Fruit fly (Drosophila melanogaster): ENCODE data around the gene CG18294.

Gene CG18294

DNA sequence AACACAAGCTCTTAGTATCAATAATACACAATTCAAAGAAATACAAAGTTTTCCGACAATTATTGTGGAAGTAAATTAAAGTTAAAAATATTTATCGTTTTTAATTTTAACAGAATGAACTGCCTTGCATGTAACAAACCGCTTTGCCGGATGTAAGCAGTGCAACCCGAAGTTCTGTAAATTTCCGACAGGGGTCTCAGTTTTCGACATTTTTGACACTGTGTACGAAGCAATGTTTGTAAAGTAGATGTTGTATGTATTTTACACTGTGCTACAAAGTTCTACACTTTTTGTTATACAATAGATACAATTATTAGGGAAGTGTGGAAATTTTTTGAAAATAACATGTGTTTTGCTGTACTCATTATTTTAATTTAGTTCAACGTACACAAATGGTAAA, 41.2 kb upstream of the CG18294 start (continued):
- TF ChIP-seq CG14050 (GFP tag; IDR thresholded peaks at IDR 0.05) (peak; percentile 73; the same call in 2 of the 3 replicates), danr (GFP tag; IDR thresholded peaks at IDR 0.05) (peak; percentile 80), CG4328 (GFP tag; optimal IDR thresholded peaks at IDR 0.05) (peak; percentile 90), nerfin-2 (GFP tag; IDR thresholded peaks at IDR 0.05; ENCODE audit: partially characterized antibody) (no peak), cad (GFP tag; optimal IDR thresholded peaks at IDR 0.05) (no peak), caup (GFP tag; optimal IDR thresholded peaks at IDR 0.05; ENCODE audit: severe bottlenecking) (peak; percentile 95), gcm2 (GFP tag; optimal IDR thresholded peaks at IDR 0.05) (peak; percentile 51), CG9609 (GFP tag; optimal IDR thresholded peaks at IDR 0.05) (peak; percentile 89), Tbp (GFP tag; optimal IDR thresholded peaks at IDR 0.05) (no peak), CG2712 (tag; optimal IDR thresholded peaks at IDR 0.05) (peak; percentile 79), Oaz (GFP tag; IDR thresholded peaks at IDR 0.05) (peak; percentile 89), HHEX (GFP tag; optimal IDR thresholded peaks at IDR 0.05) (peak; percentile 88), CG17186 (GFP tag; optimal IDR thresholded peaks at IDR 0.05) (peak; percentile 13), CG8359 (GFP tag; optimal IDR thresholded peaks at IDR 0.05; ENCODE audit: borderline replicate concordance) (peak; percentile 78), Xbp1 (GFP tag; optimal IDR thresholded peaks at IDR 0.05) (peak; percentile 90), Aef1 (GFP tag; IDR thresholded peaks at IDR 0.05) (peak; percentile 90), gt (GFP tag; IDR thresholded peaks at IDR 0.05) (peak; percentile 84), Jarid2 (GFP tag; optimal IDR thresholded peaks at IDR 0.05) (peak; percentile 73), fu2 (GFP tag; optimal IDR thresholded peaks at IDR 0.05) (peak; percentile 89), CG3838 (GFP tag; optimal IDR thresholded peaks at IDR 0.05) (peak; percentile 60), kah (GFP tag; optimal IDR thresholded peaks at IDR 0.05) (no peak), fd64A (GFP tag; optimal IDR thresholded peaks at IDR 0.05) (peak; percentile 47), CG12391 (tag; optimal IDR thresholded peaks at IDR 0.05) (peak; percentile 74), prd (optimal IDR thresholded peaks at IDR 0.05) (no peak), prd (GFP tag; IDR thresholded peaks at IDR 0.05) (peak; percentile 89), oc (tag; optimal IDR thresholded peaks at IDR 0.05) (peak; percentile 44), bcd (GFP tag; optimal IDR thresholded peaks at IDR 0.05) (peak; percentile 97), Stat92E (GFP tag; optimal IDR thresholded peaks at IDR 0.05) (no peak), seq (GFP tag; IDR thresholded peaks at IDR 0.05) (peak; percentile 60; the same call in 1 of the 2 replicates), trem (tag; optimal IDR thresholded peaks at IDR 0.05) (peak; percentile 75), CG18262 (tag; optimal IDR thresholded peaks at IDR 0.05) (peak; percentile 76), CG15601 (tag; optimal IDR thresholded peaks at IDR 0.05) (peak; percentile 80), Nf-YB (GFP tag; optimal IDR thresholded peaks at IDR 0.05) (no peak), jigr1 (GFP tag; IDR thresholded peaks at IDR 0.05) (peak; percentile 31; the same call in 1 of the 3 replicates), Hr3 (GFP tag; optimal IDR thresholded peaks at IDR 0.05) (peak; percentile 89), CG1792 (GFP tag; optimal IDR thresholded peaks at IDR 0.05) (peak; percentile 79), CG34422 (GFP tag; IDR thresholded peaks at IDR 0.05) (peak; percentile 94), Sry-δ (GFP tag; optimal IDR thresholded peaks at IDR 0.05) (peak; percentile 58), CG3726 (GFP tag; IDR thresholded peaks at IDR 0.05) (peak; percentile 89; the same call in 2 of the 3 replicates), NFAT (GFP tag; IDR thresholded peaks at IDR 0.05) (peak; percentile 97), tio (GFP tag; optimal IDR thresholded peaks at IDR 0.05) (peak; percentile 65), CG13624 (GFP tag; optimal IDR thresholded peaks at IDR 0.05) (peak; percentile 94), en (GFP tag; optimal IDR thresholded peaks at IDR 0.05) (peak; percentile 90), CG11247 (GFP tag; IDR thresholded peaks at IDR 0.05) (peak; percentile 96), dati (GFP tag; IDR thresholded peaks at IDR 0.05) (peak; percentile 89), CG7357 (GFP tag; IDR thresholded peaks at IDR 0.05) (peak; percentile 76), psq (GFP tag; optimal IDR thresholded peaks at IDR 0.05) (peak; percentile 49), CG2120 (GFP tag; optimal IDR thresholded peaks at IDR 0.05) (peak; percentile 72), CG31224 (GFP tag; IDR thresholded peaks at IDR 0.05) (peak; percentile 84), CG11093 (GFP tag; IDR thresholded peaks at IDR 0.05) (peak; percentile 81), schlank (tag; optimal IDR thresholded peaks at IDR 0.05) (peak; percentile 81)

All from whole organism, embryonic.